Worm (Caenorhabditis elegans) whole organism, midembryonic: ENCODE data around the gene T05B4.10.

ENCODE experiments used
- T22C8.4 ChIP-seq: fragments of 200-800 bp; sonication (Bioruptor generic); IDR thresholded peaks from 2 replicates; pipeline ENCODE4 v1.3.6; 2022; ENCODE audit warnings: missing genetic modification characterization, missing compliant biosample characterization
- cog-1 ChIP-seq: sonication (generic microtip); optimal IDR thresholded peaks from 2 replicates; lab custom pipeline; 2016; ENCODE audit warnings: missing genetic modification characterization, missing compliant biosample characterization
- flt-1 ChIP-seq: fragments of 200-800 bp; sonication (Bioruptor generic); IDR thresholded peaks from 2 replicates; pipeline ENCODE4 v1.3.6; 2022; ENCODE audit warnings: missing genetic modification characterization, missing compliant biosample characterization
- klf-2 ChIP-seq: fragments of 200-800 bp; sonication (Bioruptor generic); conservative IDR thresholded peaks from 2 replicates; pipeline ENCODE4 v1.3.6; 2022; ENCODE audit warnings: missing genetic modification reagents, missing genetic modification characterization, missing compliant biosample characterization
- med-1 ChIP-seq: sonication (generic microtip); optimal IDR thresholded peaks from 2 replicates; lab custom pipeline; 2017; ENCODE audit warnings: missing genetic modification characterization, mild to moderate bottlenecking, missing compliant biosample characterization, antibody characterized with exemption, missing genetic modification reagents; ENCODE audit not compliant: insufficient read depth
- ref-1 ChIP-seq: fragments of 200-800 bp; sonication (Bioruptor generic); conservative IDR thresholded peaks from 2 replicates; pipeline ENCODE4 v1.3.6; 2022; ENCODE audit warnings: missing genetic modification reagents, missing genetic modification characterization, missing compliant biosample characterization
- tab-1 ChIP-seq: fragments of 200-800 bp; sonication (Bioruptor generic); IDR thresholded peaks from 2 replicates; pipeline ENCODE4 v1.3.6; 2022; ENCODE audit warnings: missing genetic modification characterization, missing compliant biosample characterization
- ztf-23 ChIP-seq: fragments of 200-800 bp; sonication (Bioruptor generic); IDR thresholded peaks from 2 replicates; pipeline ENCODE4 v1.3.6; 2022; ENCODE audit warnings: missing genetic modification reagents, missing genetic modification characterization, missing compliant biosample characterization
- ztf-29 ChIP-seq: fragments of 200-800 bp; sonication (Bioruptor generic); IDR thresholded peaks from 2 replicates; pipeline ENCODE4 v1.3.6; 2022; ENCODE audit warnings: missing genetic modification reagents, missing genetic modification characterization, missing compliant biosample characterization

T05B4.10 gene

ce11 chrV:4122415-4122814, 1.9 kb upstream of the T05B4.10 start, which contains the start of gene phat-5:
phat-5 (minus strand) TSS chrV:4122515.
- TF ChIP-seq flt-1 (GFP tag; lab: Robert Waterston, UW) (no peak), med-1 (GFP tag; lab: Kevin White, UChicago) (no peak), ref-1 (GFP tag; lab: Robert Waterston, UW) (no peak), tab-1 (GFP tag; lab: Robert Waterston, UW) (no peak), cog-1 (tag; lab: Kevin White, UChicago) (no peak), T22C8.4 (no peak), ztf-29 (GFP tag; lab: Robert Waterston, UW) (no peak), klf-2 (no peak)

- TF ChIP-seq med-1 (GFP tag; lab: Kevin White, UChicago) = no peak
- no peak for TF ChIP-seq ref-1 (GFP tag; lab: Robert Waterston, UW)
- TF ChIP-seq flt-1 (GFP tag; lab: Robert Waterston, UW) = no peak
- TF ChIP-seq cog-1 (tag; lab: Kevin White, UChicago) = no peak
- TF ChIP-seq ztf-29 (GFP tag; lab: Robert Waterston, UW) = no peak
- TF ChIP-seq T22C8.4 = no peak
- TF ChIP-seq ztf-23 = no peak
- no peak for TF ChIP-seq klf-2
- no peak for TF ChIP-seq tab-1 (GFP tag; lab: Robert Waterston, UW)
These were observed 2.2 kb downstream of the T05B4.10 start, which contains the start of gene T05B4.9 for ce11 chrV:4118332-4118731. T05B4.9 (minus strand) TSS chrV:4118432.

- TF ChIP-seq cog-1 (tag; lab: Kevin White, UChicago) = no peak
- TF ChIP-seq ztf-23 = no peak
- no peak for TF ChIP-seq ztf-29 (GFP tag; lab: Robert Waterston, UW)
- TF ChIP-seq flt-1 (GFP tag; lab: Robert Waterston, UW) = no peak
- TF ChIP-seq med-1 (GFP tag; lab: Kevin White, UChicago) = no peak
- TF ChIP-seq klf-2 = no peak
- no peak for TF ChIP-seq T22C8.4
- no peak for TF ChIP-seq ref-1 (GFP tag; lab: Robert Waterston, UW)
- TF ChIP-seq tab-1 (GFP tag; lab: Robert Waterston, UW) = no peak
These were observed 4.5 kb downstream of the T05B4.10 start, which contains the start of gene T05B4.8 for ce11 chrV:4116071-4116470. T05B4.8 (minus strand) TSS chrV:4116171.

ce11 chrV:4114627-4115026, 5.9 kb downstream of the T05B4.10 start, which contains the start of gene srw-133:
srw-133 (minus strand) TSS chrV:4114727.
- TF ChIP-seq klf-2 (no peak), cog-1 (tag; lab: Kevin White, UChicago) (no peak), med-1 (GFP tag; lab: Kevin White, UChicago) (no peak), flt-1 (GFP tag; lab: Robert Waterston, UW) (no peak), ztf-23 (no peak), T22C8.4 (no peak), ref-1 (GFP tag; lab: Robert Waterston, UW) (no peak), ztf-29 (GFP tag; lab: Robert Waterston, UW) (no peak), tab-1 (GFP tag; lab: Robert Waterston, UW) (no peak)

ce11 chrV:4112516-4112915, 8.0 kb downstream of the T05B4.10 start, which contains the start of gene srw-134:
srw-134 (minus strand) TSS chrV:4112616.
- TF ChIP-seq T22C8.4 (no peak), flt-1 (GFP tag; lab: Robert Waterston, UW) (no peak), klf-2 (no peak)

- no peak for TF ChIP-seq klf-2
- no peak for TF ChIP-seq med-1 (GFP tag; lab: Kevin White, UChicago)
- no peak for TF ChIP-seq ztf-23
- no peak for TF ChIP-seq flt-1 (GFP tag; lab: Robert Waterston, UW)
- no peak for TF ChIP-seq cog-1 (tag; lab: Kevin White, UChicago)
- no peak for TF ChIP-seq ref-1 (GFP tag; lab: Robert Waterston, UW)
- TF ChIP-seq tab-1 (GFP tag; lab: Robert Waterston, UW) = no peak
- no peak for TF ChIP-seq T22C8.4
- no peak for TF ChIP-seq ztf-29 (GFP tag; lab: Robert Waterston, UW)
These were observed 10.7 kb downstream of the T05B4.10 start, which contains the start of gene clc-18 for ce11 chrV:4109873-4110272. clc-18 (minus strand) TSS chrV:4109973.

ce11 chrV:4106688-4107087, 13.8 kb downstream of the T05B4.10 start:
- TF ChIP-seq T22C8.4 (no peak), klf-2 (no peak), cog-1 (tag; lab: Kevin White, UChicago) (no peak), ref-1 (GFP tag; lab: Robert Waterston, UW) (no peak), ztf-29 (GFP tag; lab: Robert Waterston, UW) (no peak), ztf-23 (no peak), tab-1 (GFP tag; lab: Robert Waterston, UW) (no peak), flt-1 (GFP tag; lab: Robert Waterston, UW) (no peak), med-1 (GFP tag; lab: Kevin White, UChicago) (no peak)

ce11 chrV:4104298-4104697, 16.2 kb downstream of the T05B4.10 start, which contains the start of gene srj-39:
srj-39 (plus strand) TSS chrV:4104598.
- TF ChIP-seq T22C8.4 (no peak), med-1 (GFP tag; lab: Kevin White, UChicago) (no peak), klf-2 (no peak), ref-1 (GFP tag; lab: Robert Waterston, UW) (no peak), tab-1 (GFP tag; lab: Robert Waterston, UW) (no peak), ztf-29 (GFP tag; lab: Robert Waterston, UW) (no peak), cog-1 (tag; lab: Kevin White, UChicago) (no peak)

ce11 chrV:4101567-4101966, 19.0 kb downstream of the T05B4.10 start, which contains the start of gene srj-40:
srj-40 (plus strand) TSS chrV:4101867.
- TF ChIP-seq T22C8.4 = no peak
- TF ChIP-seq ref-1 (GFP tag; lab: Robert Waterston, UW) = no peak
- no peak for TF ChIP-seq cog-1 (tag; lab: Kevin White, UChicago)
- no peak for TF ChIP-seq med-1 (GFP tag; lab: Kevin White, UChicago)
- no peak for TF ChIP-seq tab-1 (GFP tag; lab: Robert Waterston, UW)
- TF ChIP-seq ztf-23 = no peak
- no peak for TF ChIP-seq klf-2
- TF ChIP-seq ztf-29 (GFP tag; lab: Robert Waterston, UW) = no peak
- TF ChIP-seq flt-1 (GFP tag; lab: Robert Waterston, UW) = no peak
